Worm (Caenorhabditis elegans): ENCODE measurements around the gene nxf-1.

- no peak for TF ChIP-seq ztf-11 (tag; optimal IDR thresholded peaks at IDR 0.05)
- no peak for TF ChIP-seq egl-27 (tag; optimal IDR thresholded peaks at IDR 0.05)
- no peak for TF ChIP-seq mep-1 (tag; optimal IDR thresholded peaks at IDR 0.05)
- TF ChIP-seq alr-1 (tag; optimal IDR thresholded peaks at IDR 0.05; ENCODE audit: borderline replicate concordance): no peak
- no peak for TF ChIP-seq lin-39 (tag; optimal IDR thresholded peaks at IDR 0.05)
Measured at ce11 chrV:14457070-14457469, 42.3 kb upstream of the nxf-1 start, which contains the start of gene coh-3.

Measured in whole organism, L1 larva.